Worm (Caenorhabditis elegans): ENCODE measurements around the gene K08D12.8.

DNA sequence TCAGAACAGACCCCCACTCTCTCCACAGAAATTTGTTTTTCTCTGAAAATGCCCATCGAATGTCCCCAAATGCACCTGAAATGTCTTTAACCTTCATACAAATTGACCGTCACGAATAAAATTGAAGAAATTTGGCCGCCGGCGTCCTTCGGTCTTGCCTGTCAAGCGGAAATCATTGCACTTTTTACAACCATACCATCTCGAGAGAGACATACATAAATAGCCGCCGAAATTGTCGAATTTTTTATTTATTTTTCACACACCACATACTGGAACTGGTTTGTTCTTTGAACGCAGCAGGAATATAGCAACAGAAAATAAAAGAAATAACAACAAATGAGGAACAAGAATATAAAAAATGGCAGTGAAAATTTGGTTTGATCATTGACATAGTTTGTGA lies 10.3 kb upstream of the K08D12.8 start:
- TF ChIP-seq flt-1 (GFP tag; IDR thresholded peaks at IDR 0.05) (no peak), tab-1 (GFP tag; IDR thresholded peaks at IDR 0.05) (no peak)

All from whole organism, midembryonic.